Worm (Caenorhabditis elegans) whole organism, young adult: Measurements from ENCODE around the gene C32B5.13.
"Not testable (repeated sequence)": the region's sequence is repeated elsewhere in the genome, so short reads cannot be mapped to it uniquely, and the experiment has no call there.

Experiments used
- ama-1 ChIP-seq, 3 experiments: fragments of 150-350 bp in 1 of 3; sonication (generic microtip) in 2 of 3; optimal IDR thresholded peaks; 2 replicates each; lab custom pipeline; 2014 to 2018; ENCODE audit warnings: missing biosample characterization in 2 of 3, missing genetic modification characterization in 2 of 3, missing genetic modification reagents in 2 of 3
- dpl-1 ChIP-seq: fragments of 150-350 bp; optimal IDR thresholded peaks from 2 replicates; lab custom pipeline; 2014; ENCODE audit warnings: missing biosample characterization, missing genetic modification reagents, missing genetic modification characterization
- efl-1 ChIP-seq: fragments of 150-350 bp; optimal IDR thresholded peaks from 2 replicates; lab custom pipeline; 2014; ENCODE audit warnings: missing biosample characterization, missing genetic modification reagents, missing genetic modification characterization
- lag-1 ChIP-seq: fragments of 200-800 bp; sonication (Bioruptor generic); IDR thresholded peaks from 2 replicates; pipeline ENCODE4 v1.3.6; 2022; ENCODE audit warnings: missing genetic modification reagents, missing genetic modification characterization, missing compliant biosample characterization
- madf-10 ChIP-seq: sonication (generic microtip); optimal IDR thresholded peaks from 2 replicates; lab custom pipeline; 2016; ENCODE audit warnings: mild to moderate bottlenecking, missing genetic modification characterization, missing compliant biosample characterization
- madf-3 ChIP-seq: fragments of 200-800 bp; sonication (Bioruptor generic); IDR thresholded peaks from 2 replicates; pipeline ENCODE4 v1.3.6; 2022; ENCODE audit warnings: missing genetic modification reagents, missing genetic modification characterization, missing compliant biosample characterization
- nfya-1 ChIP-seq: sonication (generic microtip); optimal IDR thresholded peaks from 2 replicates; lab custom pipeline; 2017; ENCODE audit warnings: antibody characterized with exemption, missing compliant biosample characterization, missing genetic modification characterization, borderline replicate concordance; ENCODE audit not compliant: insufficient read depth
- pha-4 ChIP-seq: fragments of 150-350 bp; sonication (generic microtip); optimal IDR thresholded peaks from 2 replicates; lab custom pipeline; 2014; ENCODE audit warnings: missing biosample characterization, missing genetic modification reagents, missing genetic modification characterization
- sdz-38 ChIP-seq: sonication (generic microtip); optimal IDR thresholded peaks from 2 replicates; lab custom pipeline; 2016; ENCODE audit warnings: missing genotype, missing genetic modification characterization, missing compliant biosample characterization
- snpc-4 ChIP-seq, 5 experiments: fragments of 150-350 bp in 1 of 5; sonication (generic microtip) in 4 of 5; optimal IDR thresholded peaks; 2 replicates each; lab custom pipeline; 2014 to 2018; ENCODE audit warnings: missing genetic modification characterization in 5 of 5, missing biosample characterization in 3 of 5, antibody characterized with exemption in 2 of 5, mild to moderate bottlenecking in 2 of 5, missing compliant biosample characterization in 2 of 5, missing genotype in 2 of 5, moderate library complexity in 2 of 5, missing genetic modification reagents in 1 of 5
- tbx-9 ChIP-seq: sonication (generic microtip); optimal IDR thresholded peaks from 2 replicates; lab custom pipeline; 2016; ENCODE audit warnings: borderline replicate concordance, missing genetic modification characterization, inconsistent platforms, missing compliant biosample characterization
- unc-62 ChIP-seq: fragments of 150-350 bp; optimal IDR thresholded peaks from 2 replicates; lab custom pipeline; 2014; ENCODE audit warnings: missing biosample characterization, missing genetic modification reagents, missing genetic modification characterization
- ztf-6 ChIP-seq: fragments of 200-800 bp; sonication (Bioruptor generic); IDR thresholded peaks from 2 replicates; pipeline ENCODE4 v1.3.6; 2022; ENCODE audit warnings: missing genetic modification reagents, missing genetic modification characterization, missing compliant biosample characterization

- not testable (repeated sequence) for TF ChIP-seq efl-1 (GFP tag; lab: Kevin White, UChicago); ztf-6; madf-3 (GFP tag; lab: Robert Waterston, UW); ama-1 (optimal IDR thresholded peaks at IDR 0.05; lab: Kevin White, UChicago); ama-1 (GFP tag; optimal IDR thresholded peaks at IDR 0.05; lab: Kevin White, UChicago); nfya-1; snpc-4 (GFP tag; optimal IDR thresholded peaks at IDR 0.05; lab: Kevin White, UChicago); snpc-4 (tag; optimal IDR thresholded peaks at IDR 0.05; lab: Kevin White, UChicago); pha-4; sdz-38 (tag; lab: Kevin White, UChicago); unc-62 (GFP tag; lab: Kevin White, UChicago); madf-10; dpl-1 (GFP tag; lab: Kevin White, UChicago); lag-1 (GFP tag; lab: Robert Waterston, UW); tbx-9 (tag; lab: Kevin White, UChicago)
These were observed 34.3 kb upstream of the C32B5.13 start, which contains the start of gene F45D11.11 for ce11 chrII:996112-996511.
